Fruit fly (Drosophila melanogaster) whole organism, embryonic: Measurements from ENCODE around the gene CG10226.

Experiments used
- Bteb2 ChIP-seq: fragments of 200-800 bp; sonication (Bioruptor generic); optimal IDR thresholded peaks from 2 replicates; lab custom pipeline; 2016; ENCODE audit warnings: missing biosample characterization, missing genetic modification characterization
- CG10147 ChIP-seq: fragments of 200-800 bp; sonication (Bioruptor generic); optimal IDR thresholded peaks from 2 replicates; lab custom pipeline; 2019; ENCODE audit warnings: missing biosample characterization, mild to moderate bottlenecking, missing genetic modification characterization, moderate library complexity
- CG10431 ChIP-seq: fragments of 200-800 bp; sonication (Bioruptor generic); optimal IDR thresholded peaks from 3 replicates; lab custom pipeline; 2018; ENCODE audit warnings: missing biosample characterization, mild to moderate bottlenecking, missing genetic modification characterization
- CG12769 ChIP-seq: fragments of 200-800 bp; sonication (Bioruptor generic); optimal IDR thresholded peaks from 2 replicates; lab custom pipeline; 2019; ENCODE audit warnings: missing biosample characterization, mild to moderate bottlenecking, missing genetic modification characterization, moderate library complexity
- CG12942 ChIP-seq: fragments of 200-800 bp; sonication (Bioruptor generic); optimal IDR thresholded peaks from 3 replicates; lab custom pipeline; 2016; ENCODE audit warnings: missing biosample characterization, missing genetic modification characterization
- CG15073 ChIP-seq: fragments of 200-800 bp; sonication (Bioruptor generic); optimal IDR thresholded peaks from 2 replicates; lab custom pipeline; 2016; ENCODE audit warnings: missing biosample characterization, missing genetic modification characterization
- CG15601 ChIP-seq: fragments of 200-800 bp; sonication (Bioruptor generic); optimal IDR thresholded peaks from 3 replicates; lab custom pipeline; 2019; ENCODE audit warnings: missing biosample characterization, mild to moderate bottlenecking, missing genetic modification characterization, moderate library complexity
- CG17912 ChIP-seq: fragments of 200-800 bp; sonication (Bioruptor generic); optimal IDR thresholded peaks from 2 replicates; lab custom pipeline; 2018; ENCODE audit warnings: missing biosample characterization, mild to moderate bottlenecking, missing genetic modification characterization
- CG1832 ChIP-seq: fragments of 200-800 bp; sonication (Bioruptor generic); optimal IDR thresholded peaks from 2 replicates; lab custom pipeline; 2017; ENCODE audit warnings: missing biosample characterization, mild to moderate bottlenecking, missing genetic modification characterization, inconsistent platforms
- CG30020 ChIP-seq: fragments of 200-800 bp; optimal IDR thresholded peaks from 2 replicates; lab custom pipeline; 2019; ENCODE audit warnings: missing biosample characterization, mild to moderate bottlenecking, missing genetic modification characterization, moderate library complexity
- CG4820 ChIP-seq: fragments of 200-800 bp; sonication (Bioruptor generic); optimal IDR thresholded peaks from 3 replicates; lab custom pipeline; 2016; ENCODE audit warnings: missing biosample characterization, missing genetic modification characterization
- CG4854 ChIP-seq: fragments of 200-800 bp; sonication (Bioruptor generic); optimal IDR thresholded peaks from 2 replicates; lab custom pipeline; 2016; ENCODE audit warnings: missing biosample characterization, missing genetic modification characterization, inconsistent platforms
- CG5245 ChIP-seq: fragments of 200-800 bp; sonication (Bioruptor generic); optimal IDR thresholded peaks from 3 replicates; lab custom pipeline; 2016; ENCODE audit warnings: missing biosample characterization, missing genetic modification characterization
- CG7839 ChIP-seq: fragments of 200-800 bp; sonication (Bioruptor generic); optimal IDR thresholded peaks from 3 replicates; lab custom pipeline; 2018; ENCODE audit warnings: missing biosample characterization, mild to moderate bottlenecking, missing genetic modification characterization, moderate library complexity
- CG7987 ChIP-seq: fragments of 200-800 bp; sonication (Bioruptor generic); optimal IDR thresholded peaks from 2 replicates; lab custom pipeline; 2018; ENCODE audit warnings: missing biosample characterization, mild to moderate bottlenecking, missing genetic modification characterization, moderate library complexity
- CG8281 ChIP-seq: fragments of 200-800 bp; sonication (Bioruptor generic); optimal IDR thresholded peaks from 2 replicates; lab custom pipeline; 2018; ENCODE audit warnings: missing biosample characterization, mild to moderate bottlenecking, missing genetic modification characterization, moderate library complexity
- CG8290 ChIP-seq, 3 experiments: fragments of 200-800 bp; sonication (Bioruptor generic); optimal IDR thresholded peaks; 2 replicates each; lab custom pipeline; 2016 to 2019; ENCODE audit warnings: missing biosample characterization in 3 of 3, missing genetic modification characterization in 3 of 3, mild to moderate bottlenecking in 2 of 3, moderate library complexity in 1 of 3
- CG8944 ChIP-seq: fragments of 200-800 bp; sonication (Bioruptor generic); optimal IDR thresholded peaks from 3 replicates; lab custom pipeline; 2016; ENCODE audit warnings: missing biosample characterization, missing genetic modification characterization
- CG9797 ChIP-seq: fragments of 200-800 bp; sonication (Bioruptor generic); optimal IDR thresholded peaks from 3 replicates; lab custom pipeline; 2018; ENCODE audit warnings: missing biosample characterization, mild to moderate bottlenecking, missing genetic modification characterization
- CG9876 ChIP-seq: fragments of 200-800 bp; sonication (Bioruptor generic); optimal IDR thresholded peaks from 2 replicates; lab custom pipeline; 2016; ENCODE audit warnings: missing biosample characterization, missing genetic modification characterization
- CrebB ChIP-seq: fragments of 200-800 bp; sonication (Bioruptor generic); optimal IDR thresholded peaks from 3 replicates; lab custom pipeline; 2018; ENCODE audit warnings: missing biosample characterization, mild to moderate bottlenecking, missing genetic modification characterization
- Dbx ChIP-seq: fragments of 200-800 bp; sonication (Bioruptor generic); IDR thresholded peaks from 3 replicates; pipeline ENCODE4 v1.3.6; 2022; ENCODE audit warnings: missing biosample characterization, missing genetic modification characterization
- HLH54F ChIP-seq: fragments of 200-800 bp; sonication (Bioruptor generic); optimal IDR thresholded peaks from 3 replicates; lab custom pipeline; 2016; ENCODE audit warnings: missing biosample characterization, missing genetic modification characterization
- Hsf ChIP-seq: fragments of 200-800 bp; sonication (Bioruptor generic); optimal IDR thresholded peaks from 3 replicates; lab custom pipeline; 2016; ENCODE audit warnings: missing biosample characterization, missing genetic modification characterization
- Max ChIP-seq: fragments of 200-800 bp; sonication (Bioruptor generic); optimal IDR thresholded peaks from 2 replicates; lab custom pipeline; 2016; ENCODE audit warnings: missing biosample characterization, mild to moderate bottlenecking, missing genetic modification characterization
- Ptx1 ChIP-seq: fragments of 200-800 bp; sonication (Bioruptor generic); IDR thresholded peaks from 2 replicates; pipeline ENCODE4 v1.3.6; 2022; ENCODE audit warnings: missing biosample characterization, missing genetic modification characterization
- Ssrp ChIP-seq: fragments of 200-800 bp; sonication (Bioruptor generic); optimal IDR thresholded peaks from 2 replicates; lab custom pipeline; 2018; ENCODE audit warnings: missing biosample characterization, mild to moderate bottlenecking, missing genetic modification characterization, moderate library complexity
- ac ChIP-seq: fragments of 200-800 bp; sonication (Bioruptor generic); optimal IDR thresholded peaks from 3 replicates; lab custom pipeline; 2017; ENCODE audit warnings: missing biosample characterization, mild to moderate bottlenecking, missing genetic modification characterization
- az2 ChIP-seq: fragments of 200-800 bp; sonication (Bioruptor generic); optimal IDR thresholded peaks from 3 replicates; lab custom pipeline; 2016; ENCODE audit warnings: missing biosample characterization, missing genetic modification characterization
- bab2 ChIP-seq: fragments of 200-800 bp; sonication (Bioruptor generic); optimal IDR thresholded peaks from 2 replicates; lab custom pipeline; 2016; ENCODE audit warnings: missing biosample characterization, missing genetic modification characterization
- cas ChIP-seq: fragments of 200-800 bp; sonication (Bioruptor generic); IDR thresholded peaks from 2 replicates; pipeline ENCODE4 v1.3.6; 2022; ENCODE audit warnings: missing biosample characterization, missing genetic modification characterization
- crc ChIP-seq: fragments of 200-800 bp; sonication (Bioruptor generic); optimal IDR thresholded peaks from 2 replicates; lab custom pipeline; 2016; ENCODE audit warnings: missing biosample characterization, missing genetic modification characterization
- gfzf ChIP-seq: fragments of 200-800 bp; sonication (Bioruptor generic); optimal IDR thresholded peaks from 2 replicates; lab custom pipeline; 2016; ENCODE audit warnings: missing biosample characterization, mild to moderate bottlenecking, missing genetic modification characterization, moderate library complexity
- hbn ChIP-seq: fragments of 200-800 bp; sonication (Bioruptor generic); IDR thresholded peaks from 2 replicates; pipeline ENCODE4 v1.3.6; 2022; ENCODE audit warnings: missing biosample characterization, missing genetic modification characterization; ENCODE audit not compliant: partially characterized antibody
- her ChIP-seq: fragments of 200-800 bp; sonication (Bioruptor generic); optimal IDR thresholded peaks from 2 replicates; lab custom pipeline; 2016; ENCODE audit warnings: missing biosample characterization, missing genetic modification characterization
- ken ChIP-seq: fragments of 200-800 bp; sonication (Bioruptor generic); IDR thresholded peaks from 3 replicates; pipeline ENCODE4 v1.3.6; 2022; ENCODE audit warnings: missing biosample characterization, missing genetic modification characterization
- lab ChIP-seq: fragments of 200-800 bp; sonication (Bioruptor generic); optimal IDR thresholded peaks from 3 replicates; lab custom pipeline; 2017; ENCODE audit warnings: missing biosample characterization, missing genetic modification characterization, mild to moderate bottlenecking, moderate library complexity, missing genetic modification reagents
- onecut ChIP-seq: fragments of 200-800 bp; sonication (Bioruptor generic); IDR thresholded peaks from 2 replicates; pipeline ENCODE4 v1.3.6; 2022; ENCODE audit warnings: missing biosample characterization, missing genetic modification characterization
- pfk ChIP-seq: fragments of 200-800 bp; sonication (Bioruptor generic); optimal IDR thresholded peaks from 2 replicates; lab custom pipeline; 2018; ENCODE audit warnings: missing biosample characterization, mild to moderate bottlenecking, missing genetic modification characterization, moderate library complexity
- pum ChIP-seq: fragments of 200-800 bp; sonication (Bioruptor generic); optimal IDR thresholded peaks from 2 replicates; lab custom pipeline; 2016; ENCODE audit warnings: missing biosample characterization, missing genetic modification characterization
- row ChIP-seq: fragments of 200-800 bp; sonication (Bioruptor generic); IDR thresholded peaks from 3 replicates; pipeline ENCODE4 v1.3.6; 2022; ENCODE audit warnings: missing biosample characterization, missing genetic modification characterization
- sd ChIP-seq: fragments of 200-800 bp; sonication (Bioruptor generic); optimal IDR thresholded peaks from 3 replicates; lab custom pipeline; 2018; ENCODE audit warnings: missing biosample characterization, mild to moderate bottlenecking, missing genetic modification characterization, moderate library complexity
- seq ChIP-seq: fragments of 200-800 bp; sonication (Bioruptor generic); IDR thresholded peaks from 2 replicates; pipeline ENCODE4 v1.3.6; 2022; ENCODE audit warnings: missing biosample characterization, missing genetic modification characterization
- sisA ChIP-seq: fragments of 200-800 bp; sonication (Bioruptor generic); IDR thresholded peaks from 2 replicates; pipeline ENCODE4 v1.3.6; 2022; ENCODE audit warnings: missing biosample characterization, missing genetic modification characterization
- sr ChIP-seq: fragments of 200-800 bp; sonication (Bioruptor generic); IDR thresholded peaks from 3 replicates; pipeline ENCODE4 v1.3.6; 2022; ENCODE audit warnings: missing biosample characterization, missing genetic modification characterization
- sug ChIP-seq: fragments of 200-800 bp; optimal IDR thresholded peaks from 2 replicates; lab custom pipeline; 2019; ENCODE audit warnings: missing biosample characterization, mild to moderate bottlenecking, missing genetic modification characterization, moderate library complexity
- tgo ChIP-seq: fragments of 200-800 bp; sonication (Bioruptor generic); IDR thresholded peaks from 3 replicates; pipeline ENCODE4 v1.3.6; 2022; ENCODE audit warnings: missing biosample characterization, missing genetic modification characterization
- tio ChIP-seq: fragments of 200-800 bp; sonication (Bioruptor generic); optimal IDR thresholded peaks from 2 replicates; lab custom pipeline; 2017; ENCODE audit warnings: missing biosample characterization, missing genetic modification characterization, inconsistent platforms
- usp ChIP-seq: fragments of >200 bp; optimal IDR thresholded peaks from 2 replicates; lab custom pipeline; 2017; ENCODE audit warnings: missing biosample characterization, missing genetic modification characterization

The CG10226 gene

DNA sequence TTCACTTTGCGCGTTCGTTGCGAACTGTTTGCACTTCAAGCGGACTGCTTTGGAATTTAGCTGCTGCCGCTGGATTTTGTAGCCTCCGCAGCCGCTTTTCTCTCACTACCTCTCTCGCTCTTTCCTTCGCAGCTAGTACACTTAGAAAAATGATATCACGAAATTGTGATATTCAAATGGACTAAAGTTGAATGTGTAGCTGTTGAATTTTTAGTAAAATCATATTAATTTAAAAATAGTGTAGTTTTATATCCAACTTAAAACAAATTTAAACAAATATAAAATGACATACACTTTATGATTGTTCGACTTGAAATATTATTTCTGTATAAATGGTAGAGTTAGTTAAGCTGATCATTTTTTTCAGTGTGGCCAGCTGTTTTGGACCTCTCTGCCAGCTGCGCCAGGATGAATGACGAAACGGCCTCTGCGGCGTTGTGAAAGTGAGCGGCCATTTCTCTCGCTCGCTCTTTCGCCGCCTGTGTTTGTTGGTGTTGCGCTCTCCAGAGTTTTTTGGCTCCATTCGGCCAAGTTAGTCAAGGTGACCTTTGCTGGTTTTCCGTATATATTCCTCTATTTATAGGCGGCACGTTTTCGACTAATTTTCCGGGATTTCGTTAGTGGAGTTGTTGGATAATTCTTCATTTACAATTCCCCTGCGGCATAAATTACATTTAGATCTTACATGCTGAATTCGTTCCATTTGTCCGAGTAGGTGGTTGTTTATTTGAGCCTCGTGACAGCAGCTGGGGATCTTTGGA lies 23.0 kb upstream of the CG10226 start, which contains the start of gene Ldh (continued):
- TF ChIP-seq CG1832 (GFP tag; lab: Kevin White, UChicago) (peak; percentile 50), sd (peak; percentile 88), pum (peak; percentile 83), CG8944 (peak; percentile 50), CG8281 (tag; lab: Kevin White, UChicago) (peak; percentile 89), CG4820 (peak; percentile 92), CG9797 (GFP tag; lab: Kevin White, UChicago) (peak; percentile 35), CG4854 (GFP tag; lab: Kevin White, UChicago) (peak; percentile 79), usp (GFP tag; lab: Kevin White, UChicago) (no peak), seq (GFP tag; lab: Robert Waterston, UW) (peak; percentile 89), cas (GFP tag; lab: Robert Waterston, UW) (peak; percentile 71), HLH54F (GFP tag; lab: Kevin White, UChicago) (peak; percentile 86), sug (tag; lab: Kevin White, UChicago) (peak; percentile 95), Ptx1 (GFP tag; lab: Robert Waterston, UW) (peak; percentile 93), hbn (no peak), Bteb2 (GFP tag; lab: Kevin White, UChicago) (peak; percentile 89), CG15601 (tag; lab: Kevin White, UChicago) (peak; percentile 96), gfzf (GFP tag; lab: Kevin White, UChicago) (no peak), CG15073 (GFP tag; lab: Kevin White, UChicago) (peak; percentile 39), Max (GFP tag; lab: Kevin White, UChicago) (peak; percentile 87), tio (peak; percentile 94), CG7839 (tag; lab: Kevin White, UChicago) (peak; percentile 98), CG17912 (GFP tag; lab: Kevin White, UChicago) (peak; percentile 71), sr (no peak), CG10431 (GFP tag; lab: Kevin White, UChicago) (peak; percentile 90), ac (GFP tag; lab: Kevin White, UChicago) (peak; percentile 97), crc (peak; percentile 63), CrebB (tag; lab: Kevin White, UChicago) (peak; percentile 93), CG7987 (GFP tag; lab: Kevin White, UChicago) (peak; percentile 78), CG12769 (tag; lab: Kevin White, UChicago) (peak; percentile 92), tgo (GFP tag; lab: Robert Waterston, UW) (peak; percentile 93), her (GFP tag; lab: Kevin White, UChicago) (no peak), az2 (GFP tag; lab: Kevin White, UChicago) (peak; percentile 96), onecut (GFP tag; lab: Robert Waterston, UW) (peak; percentile 82), CG5245 (GFP tag; lab: Kevin White, UChicago) (peak; percentile 88), Dbx (GFP tag; lab: Robert Waterston, UW) (peak; percentile 91), Ssrp (tag; lab: Kevin White, UChicago) (peak; percentile 97), bab2 (GFP tag; lab: Kevin White, UChicago) (peak; percentile 90), CG12942 (GFP tag; lab: Kevin White, UChicago) (peak; percentile 91), pfk (peak; percentile 33), ken (GFP tag; lab: Robert Waterston, UW) (peak; percentile 79), lab (GFP tag; lab: Kevin White, UChicago) (peak; percentile 96), CG9876 (GFP tag; lab: Kevin White, UChicago) (no peak), Hsf (GFP tag; lab: Kevin White, UChicago) (peak; percentile 94), CG30020 (peak; percentile 85), CG10147 (GFP tag; lab: Kevin White, UChicago) (peak; percentile 97), sisA (peak; percentile 85), CG8290 (GFP tag; optimal IDR thresholded peaks at IDR 0.05; lab: Kevin White, UChicago) (peak; percentile 95), CG8290 (tag; optimal IDR thresholded peaks at IDR 0.05; lab: Kevin White, UChicago) (peak; percentile 64 to 88), row (GFP tag; lab: Robert Waterston, UW) (peak; percentile 95)
